Worm (Caenorhabditis elegans) whole organism, mixed stage, embryonic: ENCODE results near the gene srw-122.

Source experiments
- ceh-83 ChIP-seq: fragments of 200-800 bp; sonication (Bioruptor generic); optimal IDR thresholded peaks from 2 replicates; lab custom pipeline; 2018; ENCODE audit warnings: mild to moderate bottlenecking, missing genetic modification characterization, missing compliant biosample characterization
- hlh-1 ChIP-seq: fragments of 150-350 bp; optimal IDR thresholded peaks from 2 replicates; lab custom pipeline; 2014; ENCODE audit warnings: missing biosample characterization, missing genetic modification reagents, missing genetic modification characterization
- nhr-237 ChIP-seq: fragments of 150-350 bp; optimal IDR thresholded peaks from 2 replicates; lab custom pipeline; 2014; ENCODE audit warnings: missing biosample characterization, missing genetic modification characterization
- sem-2 ChIP-seq: fragments of 200-800 bp; sonication (Bioruptor generic); optimal IDR thresholded peaks from 2 replicates; lab custom pipeline; 2018; ENCODE audit warnings: mild to moderate bottlenecking, missing genetic modification characterization, missing compliant biosample characterization
- snpc-4 ChIP-seq: fragments of 150-350 bp; optimal IDR thresholded peaks from 2 replicates; lab custom pipeline; 2014; ENCODE audit warnings: missing biosample characterization, missing genetic modification characterization
- unc-62 ChIP-seq: fragments of 150-350 bp; optimal IDR thresholded peaks from 2 replicates; lab custom pipeline; 2014; ENCODE audit warnings: missing biosample characterization, missing genetic modification reagents, missing genetic modification characterization
- ztf-11 ChIP-seq: fragments of 150-350 bp; optimal IDR thresholded peaks from 2 replicates; lab custom pipeline; 2014; ENCODE audit warnings: missing biosample characterization, missing genetic modification characterization

DNA sequence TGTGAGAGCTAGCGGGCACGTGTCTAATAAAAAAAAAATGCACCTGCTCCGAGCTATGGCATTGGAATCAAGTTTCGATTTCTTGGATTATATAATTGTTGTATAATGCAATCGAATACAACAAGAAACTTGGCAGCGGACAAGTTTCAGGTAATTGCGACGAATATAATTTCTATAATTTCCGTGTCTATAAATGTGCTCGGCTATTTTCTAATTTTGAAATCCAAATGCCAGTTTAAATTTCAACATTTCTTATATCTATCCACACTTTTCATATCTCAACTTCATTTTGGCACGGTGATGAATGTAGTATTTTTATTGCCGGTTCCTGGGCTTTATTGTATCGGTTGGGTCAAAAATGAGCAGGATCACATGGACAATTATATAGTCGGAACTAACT, 22.2 kb downstream of the srw-122 start, which contains the start of gene C31B8.16:
- TF ChIP-seq snpc-4 (no peak), ztf-11 (no peak), ceh-83 (GFP tag; lab: Kevin White, UChicago) (no peak), nhr-237 (tag; lab: Kevin White, UChicago) (no peak), hlh-1 (tag; lab: Kevin White, UChicago) (no peak), sem-2 (GFP tag; lab: Kevin White, UChicago) (no peak), unc-62 (GFP tag; lab: Kevin White, UChicago) (no peak)
